Fruit fly (Drosophila melanogaster) whole organism, wandering third instar larva: ENCODE data around the gene CG3529.
A peak's percentile ranks its signal among the peaks of the same experiment; 100 is the strongest.

ENCODE experiments used
- CrebA ChIP-seq: fragments of 200-800 bp; sonication (Bioruptor generic); optimal IDR thresholded peaks from 2 replicates; lab custom pipeline; 2016; ENCODE audit warnings: missing biosample characterization, mild to moderate bottlenecking, missing genetic modification characterization, borderline replicate concordance
- psq ChIP-seq: fragments of 200-800 bp; sonication (Bioruptor generic); optimal IDR thresholded peaks from 3 replicates; lab custom pipeline; 2017; ENCODE audit warnings: missing biosample characterization, mild to moderate bottlenecking, missing genetic modification characterization, moderate library complexity

DNA sequence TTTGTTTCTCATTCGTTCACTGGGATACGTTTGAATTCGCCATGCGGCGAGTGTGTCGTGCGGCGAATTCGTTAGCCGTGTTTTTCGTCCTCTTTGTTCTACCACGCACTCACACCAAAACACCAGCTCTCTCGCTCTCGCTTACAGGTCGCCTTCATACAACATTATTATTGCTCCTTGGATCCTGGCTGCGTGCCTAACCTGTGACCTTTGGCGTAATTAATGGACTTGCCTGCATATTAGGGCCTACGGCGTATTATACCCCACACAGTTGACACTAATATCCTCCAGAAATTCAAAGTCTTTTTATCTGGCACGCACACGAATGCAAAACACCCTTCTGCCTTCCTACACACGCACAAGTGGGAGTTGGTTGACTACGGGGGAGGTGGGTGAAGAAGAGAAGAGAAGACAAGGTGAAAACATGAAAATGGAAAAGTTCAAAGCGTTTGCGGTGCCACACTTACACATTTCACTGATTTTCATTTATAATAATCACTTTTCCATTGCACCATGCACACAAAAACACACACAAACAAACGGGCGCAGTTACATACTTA lies 36.6 kb upstream of the CG3529 start:
- TF ChIP-seq CrebA (GFP tag; lab: Kevin White, UChicago) = no peak
- peak; percentile 15 for TF ChIP-seq psq (GFP tag; lab: Kevin White, UChicago)
